Fruit fly (Drosophila melanogaster) Kc167 (cell line): ENCODE measurements around the gene Rbp9.

Experiments
- insv ChIP-seq: fragments of >200 bp; optimal IDR thresholded peaks from 3 replicates; lab custom pipeline; 2018; ENCODE audit warnings: missing external identifiers
- psq ChIP-seq: fragments of >200 bp; optimal IDR thresholded peaks from 2 replicates; lab custom pipeline; 2017; ENCODE audit warnings: missing external identifiers

DNA sequence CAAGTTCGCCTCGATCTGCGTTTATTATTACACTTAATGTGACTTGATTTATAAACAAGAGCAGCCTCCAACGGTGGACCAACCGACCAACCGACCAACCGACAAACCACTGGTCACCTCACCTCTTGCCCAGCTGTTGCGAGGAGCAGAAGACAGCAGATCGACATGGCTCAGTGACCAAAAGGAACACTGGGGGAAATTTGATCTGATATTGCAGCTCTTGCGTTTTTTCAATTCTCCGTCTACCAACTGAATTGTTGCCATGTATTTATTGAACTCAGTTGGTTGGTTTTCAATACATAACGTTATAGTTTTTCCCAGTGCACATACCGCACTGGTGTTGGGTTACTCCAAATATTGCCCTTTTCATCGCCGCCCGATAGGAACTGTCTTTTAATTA is 50.0 kb downstream of the Rbp9 start:
- no peak for TF ChIP-seq insv (lab: Kevin White, UChicago)
- no peak for TF ChIP-seq psq (lab: Kevin White, UChicago)
